Worm (Caenorhabditis elegans) whole organism, L1 larva: ENCODE results near the gene aqp-7.

Experiments used
- C04F5.9 ChIP-seq: sonication (generic microtip); optimal IDR thresholded peaks from 2 replicates; lab custom pipeline; 2016; ENCODE audit warnings: missing genetic modification characterization, missing compliant biosample characterization
- C16A3.4 ChIP-seq: fragments of 150-350 bp; optimal IDR thresholded peaks from 2 replicates; lab custom pipeline; 2014; ENCODE audit warnings: missing biosample characterization, missing genetic modification characterization
- C34B4.2 ChIP-seq: sonication (generic microtip); optimal IDR thresholded peaks from 2 replicates; lab custom pipeline; 2017; ENCODE audit warnings: mild to moderate bottlenecking, missing genetic modification characterization, missing compliant biosample characterization
- Y116A8C.19 ChIP-seq: sonication (generic microtip); optimal IDR thresholded peaks from 2 replicates; lab custom pipeline; 2016; ENCODE audit warnings: missing compliant biosample characterization, missing genetic modification characterization, borderline replicate concordance
- aha-1 ChIP-seq: fragments of 150-350 bp; optimal IDR thresholded peaks from 2 replicates; lab custom pipeline; 2014; ENCODE audit warnings: missing biosample characterization, missing genetic modification characterization
- aly-2 ChIP-seq: fragments of 150-350 bp; optimal IDR thresholded peaks from 2 replicates; lab custom pipeline; 2014; ENCODE audit warnings: missing biosample characterization, missing genetic modification characterization
- ama-1 ChIP-seq: fragments of 150-350 bp; optimal IDR thresholded peaks from 2 replicates; lab custom pipeline; 2014
- blmp-1 ChIP-seq: fragments of 150-350 bp; optimal IDR thresholded peaks from 2 replicates; lab custom pipeline; 2014; ENCODE audit warnings: missing biosample characterization, missing genetic modification characterization
- ceh-82 ChIP-seq, 3 experiments: fragments of 150-350 bp in 1 of 3; sonication (generic microtip) in 2 of 3; optimal IDR thresholded peaks; 2 replicates each; lab custom pipeline; 2014 to 2017; ENCODE audit warnings: missing biosample characterization in 3 of 3, missing genetic modification characterization in 3 of 3
- efl-1 ChIP-seq, 4 experiments: fragments of 150-350 bp; optimal IDR thresholded peaks in 3 of 4; peaks in 1 of 4; 1 replicate in 1 of 4; 2 replicates in 3 of 4; lab custom pipeline; 2014; ENCODE audit warnings: missing biosample characterization in 2 of 4, missing genetic modification characterization in 2 of 4, missing genetic modification reagents in 2 of 4
- efl-3 ChIP-seq: fragments of 200-800 bp; sonication (Bioruptor generic); optimal IDR thresholded peaks from 2 replicates; lab custom pipeline; 2018; ENCODE audit warnings: mild to moderate bottlenecking, missing genetic modification characterization, missing compliant biosample characterization
- egl-13 ChIP-seq: sonication (generic microtip); optimal IDR thresholded peaks from 2 replicates; lab custom pipeline; 2016; ENCODE audit warnings: missing genotype, missing genetic modification reagents, missing genetic modification characterization, missing compliant biosample characterization
- egl-27 ChIP-seq, 2 experiments: fragments of 150-350 bp in 1 of 2; sonication (generic microtip); optimal IDR thresholded peaks; 3 replicates each; lab custom pipeline; 2017 to 2018; ENCODE audit warnings: missing biosample characterization in 2 of 2, missing genetic modification characterization in 2 of 2, missing genetic modification reagents in 2 of 2
- elt-2 ChIP-seq: sonication (generic microtip); optimal IDR thresholded peaks from 2 replicates; lab custom pipeline; 2016; ENCODE audit warnings: missing genetic modification characterization, mild to moderate bottlenecking, inconsistent platforms, missing compliant biosample characterization, missing genetic modification reagents
- elt-3 ChIP-seq, 6 experiments: fragments of 150-350 bp in 1 of 6; sonication (generic microtip); optimal IDR thresholded peaks; 2 replicates each; lab custom pipeline; 2017 to 2018; ENCODE audit warnings: missing biosample characterization in 6 of 6, missing genetic modification characterization in 6 of 6, inconsistent platforms in 1 of 6
- ets-5 ChIP-seq: fragments of 200-800 bp; sonication (Bioruptor generic); IDR thresholded peaks from 2 replicates; pipeline ENCODE4 v1.3.6; 2022; ENCODE audit warnings: missing genetic modification characterization, missing compliant biosample characterization
- fkh-8 ChIP-seq: sonication (generic microtip); optimal IDR thresholded peaks from 2 replicates; lab custom pipeline; 2016; ENCODE audit warnings: mild to moderate bottlenecking, missing genetic modification characterization, missing compliant biosample characterization
- grh-1 ChIP-seq: fragments of 200-800 bp; sonication (Bioruptor generic); IDR thresholded peaks from 2 replicates; pipeline ENCODE4 v1.3.6; 2022; ENCODE audit warnings: missing genetic modification reagents, missing genetic modification characterization, missing compliant biosample characterization
- hlh-17 ChIP-seq: fragments of 200-800 bp; sonication (Bioruptor generic); optimal IDR thresholded peaks from 2 replicates; lab custom pipeline; 2018; ENCODE audit warnings: missing genetic modification characterization, mild to moderate bottlenecking, missing compliant biosample characterization, moderate library complexity, borderline replicate concordance
- isw-1 ChIP-seq: fragments of 200-800 bp; sonication (Bioruptor generic); IDR thresholded peaks from 2 replicates; pipeline ENCODE4 v1.3.6; 2022; ENCODE audit warnings: missing genetic modification characterization, missing compliant biosample characterization
- lin-13 ChIP-seq: fragments of 150-350 bp; optimal IDR thresholded peaks from 2 replicates; lab custom pipeline; 2014; ENCODE audit warnings: missing biosample characterization, missing genetic modification reagents, missing genetic modification characterization
- lin-15B ChIP-seq: fragments of 150-350 bp; sonication (generic microtip); optimal IDR thresholded peaks from 3 replicates; lab custom pipeline; 2014; ENCODE audit warnings: missing biosample characterization, missing genetic modification characterization
- lin-35 ChIP-seq, 2 experiments: fragments of 150-350 bp; optimal IDR thresholded peaks; 2 replicates each; lab custom pipeline; 2014; ENCODE audit warnings: missing biosample characterization in 2 of 2, missing genetic modification characterization in 2 of 2, missing genetic modification reagents in 2 of 2
- lsy-2 ChIP-seq, 2 experiments: fragments of 150-350 bp; optimal IDR thresholded peaks; 2 replicates each; lab custom pipeline; 2014; ENCODE audit warnings: missing biosample characterization in 2 of 2, missing genetic modification characterization in 2 of 2
- mab-9 ChIP-seq: fragments of 200-800 bp; sonication (Bioruptor generic); IDR thresholded peaks from 2 replicates; pipeline ENCODE4 v1.3.6; 2022; ENCODE audit warnings: missing genetic modification reagents, missing genetic modification characterization, missing compliant biosample characterization
- mep-1 ChIP-seq: fragments of 150-350 bp; optimal IDR thresholded peaks from 2 replicates; lab custom pipeline; 2014; ENCODE audit warnings: missing biosample characterization, missing genetic modification characterization
- nhr-11 ChIP-seq: fragments of 150-350 bp; optimal IDR thresholded peaks from 2 replicates; lab custom pipeline; 2014; ENCODE audit warnings: missing biosample characterization, missing genetic modification characterization
- nhr-19 ChIP-seq: fragments of 200-800 bp; sonication (Bioruptor generic); conservative IDR thresholded peaks from 2 replicates; pipeline ENCODE4 v1.3.6; 2022; ENCODE audit warnings: missing genetic modification characterization, missing compliant biosample characterization
- nhr-20 ChIP-seq: sonication (generic microtip); optimal IDR thresholded peaks from 2 replicates; lab custom pipeline; 2016; ENCODE audit warnings: mild to moderate bottlenecking, missing genetic modification characterization, missing compliant biosample characterization
- nhr-47 ChIP-seq: sonication (generic microtip); optimal IDR thresholded peaks from 2 replicates; lab custom pipeline; 2016; ENCODE audit warnings: mild to moderate bottlenecking, missing genetic modification characterization, moderate library complexity, missing compliant biosample characterization
- nhr-71 ChIP-seq: sonication (generic microtip); optimal IDR thresholded peaks from 2 replicates; lab custom pipeline; 2016; ENCODE audit warnings: mild to moderate bottlenecking, missing genetic modification characterization, moderate library complexity, missing compliant biosample characterization
- nhr-76 ChIP-seq: sonication (generic microtip); optimal IDR thresholded peaks from 2 replicates; lab custom pipeline; 2017; ENCODE audit warnings: missing biosample characterization, missing genetic modification characterization
- nhr-85 ChIP-seq: sonication (generic microtip); peaks from one replicate; lab custom pipeline; 2016; ENCODE audit warnings: missing genetic modification characterization, inconsistent platforms, missing compliant biosample characterization
- rnt-1 ChIP-seq: sonication (generic microtip); optimal IDR thresholded peaks from 2 replicates; lab custom pipeline; 2016; ENCODE audit warnings: mild to moderate bottlenecking, missing genetic modification characterization, moderate library complexity, missing compliant biosample characterization
- snu-23 ChIP-seq: sonication (generic microtip); optimal IDR thresholded peaks from 2 replicates; lab custom pipeline; 2016; ENCODE audit warnings: missing genetic modification characterization, missing compliant biosample characterization
- sox-4 ChIP-seq: sonication (generic microtip); optimal IDR thresholded peaks from 2 replicates; lab custom pipeline; 2016; ENCODE audit warnings: missing genetic modification characterization, missing compliant biosample characterization
- sup-37 ChIP-seq: fragments of 200-800 bp; sonication (Bioruptor generic); optimal IDR thresholded peaks from 2 replicates; lab custom pipeline; 2018; ENCODE audit warnings: mild to moderate bottlenecking, missing genetic modification characterization, missing compliant biosample characterization
- swsn-7 ChIP-seq: sonication (generic microtip); optimal IDR thresholded peaks from 2 replicates; lab custom pipeline; 2016; ENCODE audit warnings: missing genetic modification characterization, missing compliant biosample characterization
- tlp-1 ChIP-seq: fragments of 150-350 bp; optimal IDR thresholded peaks from 2 replicates; lab custom pipeline; 2014; ENCODE audit warnings: missing biosample characterization, missing genetic modification characterization
- unc-130 ChIP-seq: fragments of 150-350 bp; optimal IDR thresholded peaks from 2 replicates; lab custom pipeline; 2017; ENCODE audit warnings: missing biosample characterization, missing genetic modification characterization, inconsistent platforms
- unc-30 ChIP-seq: sonication (generic microtip); optimal IDR thresholded peaks from 2 replicates; lab custom pipeline; 2017; ENCODE audit warnings: missing biosample characterization, missing genetic modification characterization
- unc-86 ChIP-seq: sonication (generic microtip); optimal IDR thresholded peaks from 2 replicates; lab custom pipeline; 2016; ENCODE audit warnings: missing genetic modification characterization, missing compliant biosample characterization
- unc-98 ChIP-seq: fragments of 200-800 bp; sonication (Bioruptor generic); IDR thresholded peaks from 2 replicates; pipeline ENCODE4 v1.3.6; 2022; ENCODE audit warnings: missing genetic modification characterization, missing compliant biosample characterization
- xbp-1 ChIP-seq: sonication (generic microtip); optimal IDR thresholded peaks from 2 replicates; lab custom pipeline; 2016; ENCODE audit warnings: missing genetic modification characterization, missing compliant biosample characterization

Gene aqp-7

ce11 chrX:2981715-2982114, 43.1 kb upstream of the aqp-7 start, which contains the start of gene nspg-5:
Gene nspg-5 (plus strand): TSS chrX:2982015.
- TF ChIP-seq rnt-1 (tag; lab: Kevin White, UChicago): no peak
- no peak for TF ChIP-seq Y116A8C.19 (tag; lab: Kevin White, UChicago)
- no peak for TF ChIP-seq nhr-19
- TF ChIP-seq aly-2: no peak
- no peak for TF ChIP-seq C34B4.2 (tag; lab: Kevin White, UChicago)
- TF ChIP-seq nhr-76 (tag; lab: Kevin White, UChicago): no peak
- TF ChIP-seq aha-1 (tag; lab: Kevin White, UChicago): no peak
- TF ChIP-seq sox-4 (tag; lab: Kevin White, UChicago): no peak

- TF ChIP-seq fkh-8 (tag; lab: Kevin White, UChicago) (peak; percentile 92), nhr-71 (tag; lab: Kevin White, UChicago) (peak; percentile 6), isw-1 (GFP tag; lab: Robert Waterston, UW) (no peak), efl-1 (optimal IDR thresholded peaks at IDR 0.05; lab: Kevin White, UChicago) (no peak), efl-1 (GFP tag; optimal IDR thresholded peaks at IDR 0.05 in 1 of 2; lab: Kevin White, UChicago) (peak in 1 of 2 experiments; percentile 45)
Observed at ce11 chrX:2983996-2984395, 40.9 kb upstream of the aqp-7 start, which contains the start of gene osm-5. Gene osm-5 (plus strand): TSS chrX:2984263.

ce11 chrX:2990145-2990544, 34.7 kb upstream of the aqp-7 start:
- TF ChIP-seq blmp-1 (tag; lab: Kevin White, UChicago): no peak
- no peak for TF ChIP-seq mab-9 (GFP tag; lab: Robert Waterston, UW)
- no peak for TF ChIP-seq lin-15B (tag; lab: Kevin White, UChicago)

- TF ChIP-seq lin-35 (GFP tag; optimal IDR thresholded peaks at IDR 0.05; lab: Kevin White, UChicago) (no peak), sup-37 (GFP tag; lab: Kevin White, UChicago) (no peak), ceh-82 (tag; optimal IDR thresholded peaks at IDR 0.05; lab: Kevin White, UChicago) (peak in 1 of 3 experiments; percentile 38), lin-13 (no peak), efl-1 (optimal IDR thresholded peaks at IDR 0.05; lab: Kevin White, UChicago) (no peak), efl-1 (GFP tag; optimal IDR thresholded peaks at IDR 0.05 in 1 of 2; lab: Kevin White, UChicago) (peak in 1 of 2 experiments; percentile 29), ets-5 (GFP tag; lab: Robert Waterston, UW) (no peak), elt-3 (tag; optimal IDR thresholded peaks at IDR 0.05; lab: Kevin White, UChicago) (no peak), xbp-1 (tag; lab: Kevin White, UChicago) (no peak)
- TF ChIP-seq, all 84 proteins: peak for 2
Observed at ce11 chrX:2996318-2996717, 28.5 kb upstream of the aqp-7 start.

ce11 chrX:2996976-2997399, 27.9 kb upstream of the aqp-7 start:
- TF ChIP-seq unc-98 (GFP tag; lab: Robert Waterston, UW) (peak; percentile 91), nhr-11 (tag; lab: Kevin White, UChicago) (peak; percentile 99), unc-86 (peak; percentile 98), swsn-7 (tag; lab: Kevin White, UChicago) (peak; percentile 99), nhr-85 (tag; lab: Kevin White, UChicago) (peak; percentile 99), sup-37 (GFP tag; lab: Kevin White, UChicago) (peak; percentile 94), C16A3.4 (tag; lab: Kevin White, UChicago) (peak; percentile 98), egl-27 (tag; optimal IDR thresholded peaks at IDR 0.05; lab: Kevin White, UChicago) (peak; percentile 74 to 77), unc-130 (peak; percentile 69), nhr-47 (tag; lab: Kevin White, UChicago) (peak; percentile 100), elt-2 (tag; lab: Kevin White, UChicago) (peak; percentile 91), snu-23 (GFP tag; lab: Kevin White, UChicago) (peak; percentile 100), grh-1 (GFP tag; lab: Robert Waterston, UW) (peak; percentile 95), nhr-20 (peak; percentile 98), C04F5.9 (tag; lab: Kevin White, UChicago) (peak; percentile 96), egl-13 (tag; lab: Kevin White, UChicago) (peak; percentile 99), tlp-1 (tag; lab: Kevin White, UChicago) (peak; percentile 67), ama-1 (lab: Kevin White, UChicago) (no peak), hlh-17 (no peak), elt-3 (tag; optimal IDR thresholded peaks at IDR 0.05; lab: Kevin White, UChicago) (peak in 5 of 6 experiments; percentile 16 to 99 (median 95)), lin-13 (peak; percentile 91), lsy-2 (tag; optimal IDR thresholded peaks at IDR 0.05; lab: Kevin White, UChicago) (peak; percentile 95 to 96), nhr-71 (tag; lab: Kevin White, UChicago) (peak; percentile 99), efl-1 (optimal IDR thresholded peaks at IDR 0.05; lab: Kevin White, UChicago) (peak; percentile 82 to 87), efl-1 (GFP tag; optimal IDR thresholded peaks at IDR 0.05 in 1 of 2; lab: Kevin White, UChicago) (peak; percentile 56 to 95), efl-3 (peak; percentile 96), unc-30 (peak; percentile 98), mep-1 (tag; lab: Kevin White, UChicago) (peak; percentile 100)
